Fruit fly (Drosophila melanogaster): ENCODE results near the gene Prosalpha2.

Gene Prosalpha2

DNA sequence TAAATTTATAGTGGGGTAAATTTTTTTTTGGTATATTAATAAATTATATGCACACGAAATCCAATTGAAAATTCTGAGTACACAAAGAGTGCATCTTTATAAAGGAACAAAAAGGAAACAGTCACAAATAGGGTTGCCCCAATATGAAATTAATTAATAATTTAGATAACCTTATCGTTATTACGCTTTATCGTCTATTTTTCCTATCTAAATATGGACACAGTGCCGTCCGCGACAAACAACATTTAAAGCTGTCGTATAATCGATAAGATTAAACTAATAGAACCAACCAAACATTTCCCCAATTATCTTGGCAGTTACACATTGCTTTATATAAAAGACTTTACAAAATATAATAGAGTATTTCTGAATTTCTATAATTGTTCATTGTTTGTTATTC lies 33.1 kb upstream of the Prosalpha2 start (continued):
- TF ChIP-seq D19A (tag; optimal IDR thresholded peaks at IDR 0.05): peak; percentile 17
- TF ChIP-seq CG34376 (GFP tag; optimal IDR thresholded peaks at IDR 0.05): peak; percentile 18
- TF ChIP-seq zfh1 (GFP tag; IDR thresholded peaks at IDR 0.05): no peak
- no peak for TF ChIP-seq ssp (GFP tag; IDR thresholded peaks at IDR 0.05)
- no peak for TF ChIP-seq D (optimal IDR thresholded peaks at IDR 0.05)
- TF ChIP-seq D (GFP tag; optimal IDR thresholded peaks at IDR 0.05): no peak
- no peak for TF ChIP-seq fd64A (GFP tag; optimal IDR thresholded peaks at IDR 0.05)
- no peak for TF ChIP-seq tap (tag; optimal IDR thresholded peaks at IDR 0.05)
- TF ChIP-seq CG17802 (tag; optimal IDR thresholded peaks at IDR 0.05): no peak
- no peak for TF ChIP-seq CG43689 (GFP tag; IDR thresholded peaks at IDR 0.05)
- no peak for TF ChIP-seq CG32532 (GFP tag; IDR thresholded peaks at IDR 0.05)
- TF ChIP-seq ara (GFP tag; IDR thresholded peaks at IDR 0.05): no peak
- TF ChIP-seq Dip3 (GFP tag; optimal IDR thresholded peaks at IDR 0.05): no peak
- TF ChIP-seq CG17912 (GFP tag; optimal IDR thresholded peaks at IDR 0.05): no peak

DNA sequence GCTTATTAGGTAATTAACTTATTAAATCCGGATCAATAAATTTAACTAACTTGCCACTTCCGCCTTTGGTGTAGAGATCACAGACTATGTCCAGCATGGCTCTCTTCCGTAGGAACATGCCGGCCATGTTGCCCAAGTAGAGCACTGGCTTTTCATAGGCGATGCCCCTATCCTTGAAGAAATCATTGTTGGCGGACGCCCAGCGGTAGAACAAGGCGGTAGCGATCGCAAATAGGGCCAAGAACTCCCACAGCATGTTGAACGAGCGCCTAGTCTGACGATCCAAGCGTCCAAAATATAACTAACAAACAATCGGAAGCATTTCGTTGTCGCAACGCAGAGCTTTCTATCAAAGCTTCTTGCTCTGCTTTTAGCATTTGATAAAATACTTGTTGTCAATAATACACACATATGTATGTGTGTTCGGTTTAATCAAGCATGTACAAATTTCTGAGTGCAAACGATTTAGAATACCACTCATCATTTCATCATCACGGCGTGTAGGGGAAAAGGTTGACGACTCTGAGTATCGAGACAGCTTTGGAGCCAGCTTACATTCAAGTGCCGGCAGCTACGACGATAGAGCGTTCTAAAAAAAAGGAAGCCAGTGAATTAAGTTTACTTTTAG lies 32.4 kb upstream of the Prosalpha2 start, which contains the start of gene Cyp9f3:
TSS of gene Cyp9f3 (minus strand) at position 310 of the 628 bp plus-strand sequence.
- TF ChIP-seq Ets65A (GFP tag): peak; percentile 50
- peak; percentile 54 for TF ChIP-seq Jarid2 (GFP tag; optimal IDR thresholded peaks at IDR 0.05)
- no peak for TF ChIP-seq CG10209 (GFP tag; optimal IDR thresholded peaks at IDR 0.05)
- peak; percentile 40 for TF ChIP-seq cg (GFP tag; optimal IDR thresholded peaks at IDR 0.05)
- no peak for TF ChIP-seq Atf-2 (GFP tag; optimal IDR thresholded peaks at IDR 0.05)
- TF ChIP-seq CG2875 (GFP tag; optimal IDR thresholded peaks at IDR 0.05): no peak
- peak; percentile 9 for TF ChIP-seq CG18011 (GFP tag; optimal IDR thresholded peaks at IDR 0.05)
- TF ChIP-seq CG10543 (GFP tag; optimal IDR thresholded peaks at IDR 0.05): peak; percentile 79
- TF ChIP-seq HLH3B (GFP tag; IDR thresholded peaks at IDR 0.05): no peak
- TF ChIP-seq ftz-f1 (GFP tag; optimal IDR thresholded peaks at IDR 0.05): peak; percentile 75
- TF ChIP-seq CG32532 (GFP tag; IDR thresholded peaks at IDR 0.05): no peak
- TF ChIP-seq nerfin-2 (GFP tag; IDR thresholded peaks at IDR 0.05; ENCODE audit: partially characterized antibody): 0 out of 2 replicates have a peak, but pooled peaks have one; percentile 20
- 0 out of 2 replicates have a peak, but pooled peaks have one; percentile 10 for TF ChIP-seq Dref (GFP tag; IDR thresholded peaks at IDR 0.05)
- peak; percentile 53 for TF ChIP-seq exex (tag; optimal IDR thresholded peaks at IDR 0.05)
- no peak for TF ChIP-seq hth (optimal IDR thresholded peaks at IDR 0.05)
- peak; percentile 88 for TF ChIP-seq z (GFP tag; IDR thresholded peaks at IDR 0.05)
- TF ChIP-seq grn (GFP tag; optimal IDR thresholded peaks at IDR 0.05): no peak
- TF ChIP-seq CG3847 (GFP tag; IDR thresholded peaks at IDR 0.05): no peak
- no peak for TF ChIP-seq CG10654 (GFP tag; optimal IDR thresholded peaks at IDR 0.05)
- TF ChIP-seq CG10274 (GFP tag; optimal IDR thresholded peaks at IDR 0.05): peak; percentile 63
- peak; percentile 2 for TF ChIP-seq sug (tag; optimal IDR thresholded peaks at IDR 0.05)
- TF ChIP-seq CG11247 (GFP tag; IDR thresholded peaks at IDR 0.05): no peak
- peak; percentile 43 for TF ChIP-seq chm (GFP tag; IDR thresholded peaks at IDR 0.05)
- no peak for TF ChIP-seq CG1233 (GFP tag; optimal IDR thresholded peaks at IDR 0.05)
- peak; percentile 25 for TF ChIP-seq lab (GFP tag; optimal IDR thresholded peaks at IDR 0.05)
- TF ChIP-seq amos (GFP tag; IDR thresholded peaks at IDR 0.05; ENCODE audit: partially characterized antibody): peak; percentile 33; the same call in 1 of the 2 replicates
- TF ChIP-seq Atf6 (GFP tag; IDR thresholded peaks at IDR 0.05): 0 out of 2 replicates have a peak, but pooled peaks have one; percentile 7
- no peak for TF ChIP-seq Side (GFP tag; optimal IDR thresholded peaks at IDR 0.05)
- TF ChIP-seq CG3838 (GFP tag; optimal IDR thresholded peaks at IDR 0.05): peak; percentile 10
- peak; percentile 22 for TF ChIP-seq MTF-1 (GFP tag; optimal IDR thresholded peaks at IDR 0.05; ENCODE audit: borderline replicate concordance)
- TF ChIP-seq CG10366 (GFP tag; IDR thresholded peaks at IDR 0.05): no peak
- TF ChIP-seq corto (GFP tag; optimal IDR thresholded peaks at IDR 0.05): no peak
- TF ChIP-seq dmrt11E (tag; optimal IDR thresholded peaks at IDR 0.05): no peak
- TF ChIP-seq inv (GFP tag; IDR thresholded peaks at IDR 0.05; ENCODE audit: partially characterized antibody): no peak
- peak; percentile 8 for TF ChIP-seq CG8281 (tag; optimal IDR thresholded peaks at IDR 0.05)
- 0 out of 2 replicates have a peak, but pooled peaks have one; percentile 9 for TF ChIP-seq CG32767 (GFP tag; IDR thresholded peaks at IDR 0.05)
- TF ChIP-seq CG34376 (GFP tag; optimal IDR thresholded peaks at IDR 0.05): peak; percentile 96

All from whole organism, embryonic.